Worm (Caenorhabditis elegans) whole organism, L4/young adult: ENCODE measurements around the gene ptr-1.

ENCODE experiments used
- W03F9.2 ChIP-seq: fragments of 150-350 bp; optimal IDR thresholded peaks from 2 replicates; lab custom pipeline; 2014; ENCODE audit warnings: missing biosample characterization, missing genetic modification characterization
- dao-5 ChIP-seq: sonication (generic microtip); optimal IDR thresholded peaks from 2 replicates; lab custom pipeline; 2016; ENCODE audit warnings: missing genotype, missing genetic modification characterization, moderate library complexity, missing compliant biosample characterization
- him-1 ChIP-seq: sonication (generic microtip); optimal IDR thresholded peaks from 2 replicates; lab custom pipeline; 2016; ENCODE audit warnings: missing genotype, missing genetic modification reagents, missing genetic modification characterization, missing compliant biosample characterization

Gene ptr-1

ce11 chrV:9162955-9163468 lies 18.5 kb downstream of the ptr-1 start, which contains the start of gene col-145:
Gene col-145 (minus strand): TSS chrV:9163005.
- TF ChIP-seq dao-5, result no peak
- no peak for TF ChIP-seq W03F9.2 (tag; lab: Kevin White, UChicago)
- TF ChIP-seq him-1 (tag; lab: Kevin White, UChicago), result no peak

- no peak for TF ChIP-seq W03F9.2 (tag; lab: Kevin White, UChicago)
- no peak for TF ChIP-seq him-1 (tag; lab: Kevin White, UChicago)
- no peak for TF ChIP-seq dao-5
These were observed 19.3 kb downstream of the ptr-1 start for ce11 chrV:9162118-9162729.

- no peak for TF ChIP-seq him-1 (tag; lab: Kevin White, UChicago)
- TF ChIP-seq dao-5, result no peak
- no peak for TF ChIP-seq W03F9.2 (tag; lab: Kevin White, UChicago)
These were observed 21.2 kb downstream of the ptr-1 start, which contains the start of gene col-144 for ce11 chrV:9160224-9160886. Gene col-144 (minus strand): TSS chrV:9160642.

- TF ChIP-seq him-1 (tag; lab: Kevin White, UChicago) (no peak), W03F9.2 (tag; lab: Kevin White, UChicago) (no peak), dao-5 (no peak)
These were observed 23.9 kb downstream of the ptr-1 start for ce11 chrV:9157597-9157996.

ce11 chrV:9156679-9157078 lies 24.8 kb downstream of the ptr-1 start, which contains the start of gene B0222.15:
Gene B0222.15 (minus strand): TSS chrV:9156779.
- TF ChIP-seq W03F9.2 (tag; lab: Kevin White, UChicago) (no peak), dao-5 (no peak), him-1 (tag; lab: Kevin White, UChicago) (no peak)

- TF ChIP-seq him-1 (tag; lab: Kevin White, UChicago) (no peak), dao-5 (no peak), W03F9.2 (tag; lab: Kevin White, UChicago) (no peak)
These were observed 25.9 kb downstream of the ptr-1 start for ce11 chrV:9155616-9156015.

ce11 chrV:9154772-9155171 lies 26.7 kb downstream of the ptr-1 start, which contains the start of gene B0222.5:
Gene B0222.5 (minus strand): TSS chrV:9154872.
- TF ChIP-seq W03F9.2 (tag; lab: Kevin White, UChicago) (no peak), him-1 (tag; lab: Kevin White, UChicago) (no peak), dao-5 (no peak)

ce11 chrV:9152339-9152738 lies 29.2 kb downstream of the ptr-1 start:
- no peak for TF ChIP-seq W03F9.2 (tag; lab: Kevin White, UChicago)
- TF ChIP-seq dao-5, result no peak
- TF ChIP-seq him-1 (tag; lab: Kevin White, UChicago), result no peak

- no peak for TF ChIP-seq him-1 (tag; lab: Kevin White, UChicago)
These were observed 33.4 kb downstream of the ptr-1 start for ce11 chrV:9148151-9148550.

ce11 chrV:9146849-9147557 lies 34.5 kb downstream of the ptr-1 start, which contains the start of gene spl-2:
Gene spl-2 (minus strand): TSS chrV:9146899.
- no peak for TF ChIP-seq W03F9.2 (tag; lab: Kevin White, UChicago)
- no peak for TF ChIP-seq dao-5
- no peak for TF ChIP-seq him-1 (tag; lab: Kevin White, UChicago)

ce11 chrV:9146196-9146595 lies 35.3 kb downstream of the ptr-1 start:
- TF ChIP-seq him-1 (tag; lab: Kevin White, UChicago) (no peak), W03F9.2 (tag; lab: Kevin White, UChicago) (no peak), dao-5 (no peak)

- no peak for TF ChIP-seq dao-5
- no peak for TF ChIP-seq him-1 (tag; lab: Kevin White, UChicago)
- TF ChIP-seq W03F9.2 (tag; lab: Kevin White, UChicago), result no peak
These were observed 37.6 kb downstream of the ptr-1 start for ce11 chrV:9143896-9144295.

ce11 chrV:9141297-9141696 lies 40.2 kb downstream of the ptr-1 start, which contains the start of gene pitr-3:
Gene pitr-3 (minus strand): TSS chrV:9141397.
- TF ChIP-seq dao-5 (no peak), W03F9.2 (tag; lab: Kevin White, UChicago) (no peak), him-1 (tag; lab: Kevin White, UChicago) (no peak)

- no peak for TF ChIP-seq dao-5
- TF ChIP-seq him-1 (tag; lab: Kevin White, UChicago), result no peak
- TF ChIP-seq W03F9.2 (tag; lab: Kevin White, UChicago), result no peak
These were observed 43.9 kb downstream of the ptr-1 start, which contains the start of gene pitr-2 for ce11 chrV:9137618-9138017. Gene pitr-2 (minus strand): TSS chrV:9137718.
